Worm (Caenorhabditis elegans): ENCODE measurements around the gene saeg-1.

The saeg-1 gene

ce11 chrV:10897172-10897571, 31.7 kb upstream of the saeg-1 start (continued):
- peak; percentile 21 for TF ChIP-seq T23F11.4 (GFP tag; optimal IDR thresholded peaks at IDR 0.05)
- no peak for TF ChIP-seq odd-2 (tag; optimal IDR thresholded peaks at IDR 0.05)
- TF ChIP-seq sox-2 (GFP tag; IDR thresholded peaks at IDR 0.05): no peak; the same call in 1 of the 2 replicates
- peak; percentile 97 for TF ChIP-seq pax-1 (tag; optimal IDR thresholded peaks at IDR 0.05)
- no peak for TF ChIP-seq pag-3 (tag; optimal IDR thresholded peaks at IDR 0.05; ENCODE audit: borderline replicate concordance)
- TF ChIP-seq madf-2 (tag; optimal IDR thresholded peaks at IDR 0.05): peak; percentile 79
- TF ChIP-seq ceh-30 (tag; optimal IDR thresholded peaks at IDR 0.05): peak; percentile 83
- TF ChIP-seq ceh-14 (tag; optimal IDR thresholded peaks at IDR 0.05): peak; percentile 77
- peak; percentile 49 for TF ChIP-seq fax-1 (tag; optimal IDR thresholded peaks at IDR 0.05)
- TF ChIP-seq ets-4 (tag; optimal IDR thresholded peaks at IDR 0.05): peak; percentile 80
- peak; percentile 92 for TF ChIP-seq tbx-2 (tag; optimal IDR thresholded peaks at IDR 0.05)
- no peak for TF ChIP-seq hlh-13 (GFP tag; optimal IDR thresholded peaks at IDR 0.05)
- TF ChIP-seq hlh-6 (tag; optimal IDR thresholded peaks at IDR 0.05): no peak
- peak; percentile 95 for TF ChIP-seq dve-1 (tag; optimal IDR thresholded peaks at IDR 0.05)
- TF ChIP-seq unc-55 (GFP tag; optimal IDR thresholded peaks at IDR 0.05): peak; percentile 93
- TF ChIP-seq nfya-1 (tag; optimal IDR thresholded peaks at IDR 0.05): peak; percentile 95
- TF ChIP-seq sdc-2 (tag; optimal IDR thresholded peaks at IDR 0.05): peak; percentile 52
- TF ChIP-seq ceh-18 (tag; optimal IDR thresholded peaks at IDR 0.05): peak; percentile 88
- peak; percentile 47 for TF ChIP-seq syd-9 (tag; optimal IDR thresholded peaks at IDR 0.05)
- TF ChIP-seq zip-5 (tag; optimal IDR thresholded peaks at IDR 0.05): peak; percentile 50
- TF ChIP-seq ama-1 (optimal IDR thresholded peaks at IDR 0.05): no peak
- peak; percentile 7 for TF ChIP-seq nhr-11 (tag; optimal IDR thresholded peaks at IDR 0.05)
- peak; percentile 4 for TF ChIP-seq C38D4.7 (GFP tag; optimal IDR thresholded peaks at IDR 0.05)
- peak; percentile 49 for TF ChIP-seq ceh-48 (tag; optimal IDR thresholded peaks at IDR 0.05)
- TF ChIP-seq pha-4 (tag; optimal IDR thresholded peaks at IDR 0.05): no peak
- TF ChIP-seq npax-4 (tag; optimal IDR thresholded peaks at IDR 0.05): no peak
- TF ChIP-seq lim-6 (tag; optimal IDR thresholded peaks at IDR 0.05): peak; percentile 57

- TF ChIP-seq ceh-48 (tag; optimal IDR thresholded peaks at IDR 0.05) (no peak), ref-2 (tag; optimal IDR thresholded peaks at IDR 0.05) (no peak), Y22D7AL.16 (tag; optimal IDR thresholded peaks at IDR 0.05) (no peak), ceh-9 (tag; optimal IDR thresholded peaks at IDR 0.05) (no peak), ahr-1 (tag; optimal IDR thresholded peaks at IDR 0.05) (no peak), rnt-1 (tag; optimal IDR thresholded peaks at IDR 0.05) (no peak), C08G9.2 (tag; optimal IDR thresholded peaks at IDR 0.05) (no peak)
Measured at ce11 chrV:10897106-10897171, 31.4 kb upstream of the saeg-1 start, which contains the start of gene sec-61.G. sec-61.G (minus strand) TSS chrV:10897143.

- TF ChIP-seq ceh-9 (tag; optimal IDR thresholded peaks at IDR 0.05): no peak
- no peak for TF ChIP-seq ceh-48 (tag; optimal IDR thresholded peaks at IDR 0.05)
- TF ChIP-seq pros-1 (tag; optimal IDR thresholded peaks at IDR 0.05): no peak
- no peak for TF ChIP-seq pax-1 (tag; optimal IDR thresholded peaks at IDR 0.05)
- TF ChIP-seq lin-11 (tag; optimal IDR thresholded peaks at IDR 0.05): no peak
- TF ChIP-seq C38D4.7 (GFP tag; optimal IDR thresholded peaks at IDR 0.05): no peak
- no peak for TF ChIP-seq ceh-22 (tag; optimal IDR thresholded peaks at IDR 0.05)
- TF ChIP-seq hlh-6 (tag; optimal IDR thresholded peaks at IDR 0.05): no peak
- TF ChIP-seq sdc-2 (tag; optimal IDR thresholded peaks at IDR 0.05): no peak
- TF ChIP-seq nhr-232 (tag; optimal IDR thresholded peaks at IDR 0.05): no peak
- TF ChIP-seq K09A11.1 (tag; optimal IDR thresholded peaks at IDR 0.05; ENCODE audit: insufficient read depth): no peak
- no peak for TF ChIP-seq ahr-1 (tag; optimal IDR thresholded peaks at IDR 0.05)
- TF ChIP-seq ceh-6 (GFP tag; optimal IDR thresholded peaks at IDR 0.05): no peak
- no peak for TF ChIP-seq fax-1 (tag; optimal IDR thresholded peaks at IDR 0.05)
- TF ChIP-seq C08G9.2 (tag; optimal IDR thresholded peaks at IDR 0.05): no peak
- no peak for TF ChIP-seq eyg-1 (tag; optimal IDR thresholded peaks at IDR 0.05)
Measured at ce11 chrV:10896706-10897105, 31.2 kb upstream of the saeg-1 start.

- TF ChIP-seq gmeb-2 (tag; optimal IDR thresholded peaks at IDR 0.05): no peak
- no peak for TF ChIP-seq T23F11.4 (GFP tag; optimal IDR thresholded peaks at IDR 0.05)
- TF ChIP-seq hlh-8 (tag; optimal IDR thresholded peaks at IDR 0.05): no peak
- no peak for TF ChIP-seq unc-86 (tag; optimal IDR thresholded peaks at IDR 0.05)
- TF ChIP-seq fkh-10 (GFP tag; optimal IDR thresholded peaks at IDR 0.05): no peak
- no peak for TF ChIP-seq pqm-1 (tag; optimal IDR thresholded peaks at IDR 0.05)
- no peak for TF ChIP-seq ttx-3 (tag; optimal IDR thresholded peaks at IDR 0.05)
- TF ChIP-seq tbx-2 (tag; optimal IDR thresholded peaks at IDR 0.05): no peak
- TF ChIP-seq ceh-2 (tag; optimal IDR thresholded peaks at IDR 0.05): no peak
- no peak for TF ChIP-seq lin-11 (tag; optimal IDR thresholded peaks at IDR 0.05)
- no peak for TF ChIP-seq pha-4 (tag; optimal IDR thresholded peaks at IDR 0.05)
- no peak for TF ChIP-seq elt-2 (tag; optimal IDR thresholded peaks at IDR 0.05)
Measured at ce11 chrV:10896295-10896694, 30.8 kb upstream of the saeg-1 start, which contains the start of gene F32D8.13. F32D8.13 (minus strand) TSS chrV:10896543.

Data from whole organism, late embryonic.